Fruit fly (Drosophila melanogaster) whole organism, wandering third instar larva: ENCODE data around the gene CG18417.
A peak's percentile ranks its signal among the peaks of the same experiment; 100 is the strongest.

Source experiments
- Abd-B ChIP-seq: fragments of >200 bp; optimal IDR thresholded peaks from 2 replicates; lab custom pipeline; 2017; ENCODE audit warnings: missing biosample characterization, missing genetic modification characterization
- CG32264 ChIP-seq: fragments of 200-800 bp; sonication (Bioruptor generic); optimal IDR thresholded peaks from 2 replicates; lab custom pipeline; 2016; ENCODE audit warnings: missing biosample characterization, missing genetic modification characterization
- CG9705 ChIP-seq: fragments of 200-800 bp; sonication (Bioruptor generic); optimal IDR thresholded peaks from 2 replicates; lab custom pipeline; 2018; ENCODE audit warnings: missing biosample characterization, mild to moderate bottlenecking, missing genetic modification characterization
- Dfd ChIP-seq: fragments of >200 bp; optimal IDR thresholded peaks from 2 replicates; lab custom pipeline; 2017; ENCODE audit warnings: missing biosample characterization, missing genetic modification characterization
- HLH106 ChIP-seq: fragments of 200-800 bp; optimal IDR thresholded peaks from 3 replicates; lab custom pipeline; 2019; ENCODE audit warnings: missing biosample characterization, mild to moderate bottlenecking, missing genetic modification characterization, moderate library complexity
- Hnf4 ChIP-seq: fragments of 200-800 bp; sonication (Bioruptor generic); optimal IDR thresholded peaks from 2 replicates; lab custom pipeline; 2016; ENCODE audit warnings: missing biosample characterization, mild to moderate bottlenecking, missing genetic modification characterization
- Hr78 ChIP-seq: fragments of >200 bp; optimal IDR thresholded peaks from 2 replicates; lab custom pipeline; 2017; ENCODE audit warnings: missing biosample characterization, missing genetic modification characterization
- Hr83 ChIP-seq: fragments of 200-300 bp; sonication (Bioruptor generic); optimal IDR thresholded peaks from 2 replicates; lab custom pipeline; 2016; ENCODE audit warnings: missing biosample characterization, mild to moderate bottlenecking, missing genetic modification characterization, moderate library complexity; ENCODE audit not compliant: poor library complexity, severe bottlenecking
- Jra ChIP-seq: sonication (Bioruptor generic); optimal IDR thresholded peaks from 2 replicates; lab custom pipeline; 2016; ENCODE audit warnings: missing biosample characterization, missing genetic modification characterization
- Mio ChIP-seq: sonication (Bioruptor generic); optimal IDR thresholded peaks from 2 replicates; lab custom pipeline; 2016; ENCODE audit warnings: missing biosample characterization, missing genetic modification characterization
- Myc ChIP-seq: fragments of >200 bp; optimal IDR thresholded peaks from 2 replicates; lab custom pipeline; 2017
- N ChIP-seq: fragments of >200 bp; optimal IDR thresholded peaks from 2 replicates; lab custom pipeline; 2018; ENCODE audit warnings: missing biosample characterization, missing external identifiers, missing genetic modification characterization
- OdsH ChIP-seq: fragments of 200-800 bp; sonication (Bioruptor generic); optimal IDR thresholded peaks from 2 replicates; lab custom pipeline; 2016; ENCODE audit warnings: missing biosample characterization, mild to moderate bottlenecking, missing genetic modification characterization
- Rel ChIP-seq, 2 experiments: fragments of 200-800 bp; sonication (Bioruptor generic) in 1 of 2; optimal IDR thresholded peaks; 2 replicates in 1 of 2; 3 replicates in 1 of 2; lab custom pipeline; 2016 to 2019; ENCODE audit warnings: mild to moderate bottlenecking in 2 of 2, missing biosample characterization in 2 of 2, missing genetic modification characterization in 2 of 2, moderate library complexity in 1 of 2
- Sp1 ChIP-seq: fragments of 200-800 bp; sonication (Bioruptor generic); optimal IDR thresholded peaks from 3 replicates; lab custom pipeline; 2019; ENCODE audit warnings: missing biosample characterization, mild to moderate bottlenecking, missing genetic modification characterization, moderate library complexity
- Vsx2 ChIP-seq: fragments of 200-300, 225-300 bp; sonication (Bioruptor generic); optimal IDR thresholded peaks from 2 replicates; lab custom pipeline; 2018; ENCODE audit warnings: missing biosample characterization, missing genetic modification characterization; ENCODE audit not compliant: partially characterized antibody
- br ChIP-seq: fragments of 200-800 bp; sonication (Bioruptor generic); optimal IDR thresholded peaks from 2 replicates; lab custom pipeline; 2016; ENCODE audit warnings: missing biosample characterization, missing genetic modification characterization
- brk ChIP-seq: fragments of 200-800 bp; sonication (Bioruptor generic); optimal IDR thresholded peaks from 2 replicates; lab custom pipeline; 2016; ENCODE audit warnings: missing biosample characterization, mild to moderate bottlenecking, missing genetic modification characterization
- dl ChIP-seq, 2 experiments: fragments of 175-275, 200-275 bp in 1 of 2; fragments of 200-275 bp in 1 of 2; sonication (Bioruptor generic); optimal IDR thresholded peaks; lab custom pipeline; 2018; ENCODE audit warnings: mild to moderate bottlenecking in 2 of 2, missing biosample characterization in 2 of 2, missing genetic modification characterization in 2 of 2, moderate library complexity in 2 of 2; ENCODE audit not compliant: partially characterized antibody in 2 of 2, insufficient read depth in 1 of 2
- dsf ChIP-seq: sonication (Bioruptor generic); optimal IDR thresholded peaks from 2 replicates; lab custom pipeline; 2016; ENCODE audit warnings: missing biosample characterization, missing genetic modification characterization, borderline replicate concordance
- ey ChIP-seq: fragments of 200-800 bp; sonication (Bioruptor generic); optimal IDR thresholded peaks from 2 replicates; lab custom pipeline; 2016; ENCODE audit warnings: missing biosample characterization, missing genetic modification characterization
- foxo ChIP-seq, 2 experiments: fragments of 200-800 bp; sonication (Bioruptor generic); optimal IDR thresholded peaks; 2 replicates in 1 of 2; 3 replicates in 1 of 2; lab custom pipeline; 2016 to 2017; ENCODE audit warnings: missing biosample characterization in 2 of 2, missing genetic modification characterization in 2 of 2
- fru ChIP-seq: fragments of 200-800 bp; sonication (Bioruptor generic); optimal IDR thresholded peaks from 3 replicates; lab custom pipeline; 2016; ENCODE audit warnings: missing biosample characterization, mild to moderate bottlenecking, missing genetic modification characterization
- h ChIP-seq: fragments of 200-800 bp; sonication (Bioruptor generic); optimal IDR thresholded peaks from 3 replicates; lab custom pipeline; 2016; ENCODE audit warnings: missing biosample characterization, mild to moderate bottlenecking, missing genetic modification characterization
- lola ChIP-seq: fragments of >200 bp; optimal IDR thresholded peaks from 2 replicates; lab custom pipeline; 2017; ENCODE audit warnings: missing biosample characterization, missing genetic modification characterization
- pan ChIP-seq: fragments of >200 bp; optimal IDR thresholded peaks from 2 replicates; lab custom pipeline; 2017
- psq ChIP-seq: fragments of 200-800 bp; sonication (Bioruptor generic); optimal IDR thresholded peaks from 3 replicates; lab custom pipeline; 2017; ENCODE audit warnings: missing biosample characterization, mild to moderate bottlenecking, missing genetic modification characterization, moderate library complexity
- rgr ChIP-seq: fragments of 200-800 bp; sonication (Bioruptor generic); optimal IDR thresholded peaks from 3 replicates; lab custom pipeline; 2016; ENCODE audit warnings: missing biosample characterization, mild to moderate bottlenecking, missing genetic modification characterization
- sage ChIP-seq: fragments of 200-800 bp; sonication (Bioruptor generic); optimal IDR thresholded peaks from 2 replicates; lab custom pipeline; 2016; ENCODE audit warnings: missing biosample characterization, mild to moderate bottlenecking, missing genetic modification characterization
- sv ChIP-seq: fragments of 200-800 bp; sonication (Bioruptor generic); optimal IDR thresholded peaks from 3 replicates; lab custom pipeline; 2016; ENCODE audit warnings: missing biosample characterization, missing genetic modification characterization
- woc ChIP-seq: sonication (Bioruptor generic); optimal IDR thresholded peaks from 2 replicates; lab custom pipeline; 2016; ENCODE audit warnings: missing biosample characterization, mild to moderate bottlenecking, missing genetic modification characterization

CG18417 gene

dm6 chr3L:7361095-7361522, 38.8 kb upstream of the CG18417 start:
- TF ChIP-seq HLH106 (peak; percentile 8), dsf (GFP tag; lab: Kevin White, UChicago) (no peak), h (GFP tag; lab: Kevin White, UChicago) (peak; percentile 23)
- TF ChIP-seq, all 38 proteins: peak for 2

dm6 chr3L:7364717-7365278, 35.1 kb upstream of the CG18417 start:
- TF ChIP-seq psq (GFP tag; lab: Kevin White, UChicago) (peak; percentile 7), lola (GFP tag; lab: Kevin White, UChicago) (no peak), Rel (GFP tag; optimal IDR thresholded peaks at IDR 0.05; lab: Kevin White, UChicago) (no peak), Rel (tag; optimal IDR thresholded peaks at IDR 0.05; lab: Kevin White, UChicago) (no peak), Dfd (no peak)

- TF ChIP-seq HLH106 = peak; percentile 33
- peak; percentile 12 for TF ChIP-seq sage (GFP tag; lab: Kevin White, UChicago)
- no peak for TF ChIP-seq brk
- TF ChIP-seq Rel (GFP tag; optimal IDR thresholded peaks at IDR 0.05; lab: Kevin White, UChicago) = no peak
- peak; percentile 81 for TF ChIP-seq Rel (tag; optimal IDR thresholded peaks at IDR 0.05; lab: Kevin White, UChicago)
- peak; percentile 10 for TF ChIP-seq rgr (GFP tag; lab: Kevin White, UChicago)
- peak; percentile 65 for TF ChIP-seq Jra (GFP tag; lab: Kevin White, UChicago)
- peak; percentile 41 for TF ChIP-seq Hnf4
- peak; percentile 34 for TF ChIP-seq fru (GFP tag; lab: Kevin White, UChicago)
- peak; percentile 7 for TF ChIP-seq Sp1 (GFP tag; lab: Kevin White, UChicago)
- no peak for TF ChIP-seq dl (GFP tag; optimal IDR thresholded peaks at IDR 0.05; lab: Kevin White, UChicago; ENCODE audit: insufficient read depth in 1 of 2, partially characterized antibody in 2 of 2)
- peak; percentile 16 for TF ChIP-seq h (GFP tag; lab: Kevin White, UChicago)
- TF ChIP-seq Hr83 = no peak
- peak; percentile 30 for TF ChIP-seq woc
- peak in 1 of 2 experiments; percentile 2 for TF ChIP-seq foxo (GFP tag; optimal IDR thresholded peaks at IDR 0.05; lab: Kevin White, UChicago)
- TF ChIP-seq Vsx2 (GFP tag; lab: Kevin White, UChicago) = peak; percentile 97
- no peak for TF ChIP-seq OdsH (GFP tag; lab: Kevin White, UChicago)
- TF ChIP-seq br (GFP tag; lab: Kevin White, UChicago) = no peak
Observed at dm6 chr3L:7367798-7368678, 31.8 kb upstream of the CG18417 start.

- TF ChIP-seq Hr78 (GFP tag; lab: Kevin White, UChicago) (no peak), sage (GFP tag; lab: Kevin White, UChicago) (peak; percentile 20), Dfd (no peak), Mio (GFP tag; lab: Kevin White, UChicago) (no peak)
- TF ChIP-seq, all 38 proteins: peak for 1
Observed at dm6 chr3L:7368934-7369333, 30.9 kb upstream of the CG18417 start, which contains the start of gene Sh3beta. TSS of gene Sh3beta (minus strand) at chr3L:7369260.

- peak; percentile 4 for TF ChIP-seq Myc (lab: Kevin White, UChicago)
- no peak for TF ChIP-seq rgr (GFP tag; lab: Kevin White, UChicago)
- no peak for TF ChIP-seq pan (lab: Kevin White, UChicago)
- no peak for TF ChIP-seq Mio (GFP tag; lab: Kevin White, UChicago)
- no peak for TF ChIP-seq dsf (GFP tag; lab: Kevin White, UChicago)
Observed at dm6 chr3L:7369543-7369942, 30.3 kb upstream of the CG18417 start, which contains the start of gene akirin. TSS of gene akirin (plus strand) at chr3L:7369843.

dm6 chr3L:7370231-7370882, 29.5 kb upstream of the CG18417 start:
- TF ChIP-seq CG9705 (GFP tag; lab: Kevin White, UChicago) = no peak
- TF ChIP-seq Hr83 = peak; percentile 1
- peak; percentile 7 for TF ChIP-seq Hr78 (GFP tag; lab: Kevin White, UChicago)
- peak; percentile 79 for TF ChIP-seq N (GFP tag; lab: Kevin White, UChicago)
- TF ChIP-seq Rel (GFP tag; optimal IDR thresholded peaks at IDR 0.05; lab: Kevin White, UChicago) = no peak
- peak; percentile 39 for TF ChIP-seq Rel (tag; optimal IDR thresholded peaks at IDR 0.05; lab: Kevin White, UChicago)
- no peak for TF ChIP-seq Abd-B (GFP tag; lab: Kevin White, UChicago)
- no peak for TF ChIP-seq br (GFP tag; lab: Kevin White, UChicago)
- TF ChIP-seq sv (GFP tag; lab: Kevin White, UChicago) = no peak
- peak; percentile 41 for TF ChIP-seq h (GFP tag; lab: Kevin White, UChicago)
- no peak for TF ChIP-seq CG32264
- no peak for TF ChIP-seq ey (GFP tag; lab: Kevin White, UChicago)
- peak; percentile 81 for TF ChIP-seq psq (GFP tag; lab: Kevin White, UChicago)
